Worm (Caenorhabditis elegans) whole organism, L2 larva: ENCODE results near the gene R04D3.3.

ENCODE experiments used
- F13H6.1 ChIP-seq: sonication (generic microtip); optimal IDR thresholded peaks from 2 replicates; lab custom pipeline; 2016; ENCODE audit warnings: missing genetic modification characterization, missing compliant biosample characterization
- ZK546.5 ChIP-seq: sonication (generic microtip); optimal IDR thresholded peaks from 2 replicates; lab custom pipeline; 2017; ENCODE audit warnings: missing biosample characterization, missing genetic modification characterization
- ztf-11 ChIP-seq: sonication (generic microtip); optimal IDR thresholded peaks from 2 replicates; lab custom pipeline; 2017; ENCODE audit warnings: missing biosample characterization, missing genetic modification characterization

- TF ChIP-seq F13H6.1 (tag; lab: Kevin White, UChicago) = no peak
- no peak for TF ChIP-seq ztf-11 (tag; lab: Kevin White, UChicago)
- no peak for TF ChIP-seq ZK546.5
These were observed 38.5 kb downstream of the R04D3.3 start, which contains the start of gene nhr-32 for ce11 chrX:13251914-13252434.
